Fruit fly (Drosophila melanogaster): ENCODE measurements around the gene Eip74EF.

Gene Eip74EF

DNA sequence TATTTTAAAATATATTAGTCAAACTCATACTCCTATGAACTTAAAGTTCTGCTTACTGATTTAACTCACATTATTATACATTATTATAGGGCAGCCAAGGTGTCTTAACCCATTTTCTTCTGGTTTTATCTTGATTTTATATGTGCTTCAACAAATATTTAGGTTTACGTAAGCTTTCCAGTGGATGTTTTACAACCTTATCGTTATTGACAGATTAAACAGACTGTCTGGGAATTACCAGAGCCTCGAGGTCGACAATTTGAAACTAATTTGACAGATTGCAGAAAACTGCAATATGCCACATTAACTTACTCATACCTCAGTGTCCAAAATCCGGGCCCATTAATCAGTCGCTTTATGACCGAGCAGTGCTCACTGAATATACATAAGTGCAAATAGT lies 12.1 kb upstream of the Eip74EF start:
- TF ChIP-seq CG9948 (tag; optimal IDR thresholded peaks at IDR 0.05), result no peak
- no peak for TF ChIP-seq CG15710 (tag; optimal IDR thresholded peaks at IDR 0.05)
- peak; percentile 30 for TF ChIP-seq Pif1B (GFP tag; optimal IDR thresholded peaks at IDR 0.05)
- TF ChIP-seq CG4496 (GFP tag; IDR thresholded peaks at IDR 0.05), result peak; percentile 48; the same call in 1 of the 3 replicates
- TF ChIP-seq EcR (GFP tag; optimal IDR thresholded peaks at IDR 0.05), result no peak
- TF ChIP-seq D1 (tag; optimal IDR thresholded peaks at IDR 0.05), result no peak
- TF ChIP-seq CG12605 (GFP tag; IDR thresholded peaks at IDR 0.05), result no peak
- TF ChIP-seq CG34367 (tag; optimal IDR thresholded peaks at IDR 0.05), result peak; percentile 9
- TF ChIP-seq rn (GFP tag; IDR thresholded peaks at IDR 0.05), result no peak
- TF ChIP-seq gl (tag; optimal IDR thresholded peaks at IDR 0.05), result peak; percentile 45
- no peak for TF ChIP-seq CG13204 (GFP tag; optimal IDR thresholded peaks at IDR 0.05)
- TF ChIP-seq Pif1A (GFP tag; optimal IDR thresholded peaks at IDR 0.05), result peak; percentile 35
- TF ChIP-seq CG8301 (tag; optimal IDR thresholded peaks at IDR 0.05), result no peak

- no peak for TF ChIP-seq CG12605 (GFP tag; IDR thresholded peaks at IDR 0.05)
- TF ChIP-seq fd96Ca (GFP tag; IDR thresholded peaks at IDR 0.05), result no peak
- TF ChIP-seq rn (GFP tag; IDR thresholded peaks at IDR 0.05), result no peak
- TF ChIP-seq CG14655 (GFP tag; optimal IDR thresholded peaks at IDR 0.05), result no peak
- TF ChIP-seq Snoo (tag; optimal IDR thresholded peaks at IDR 0.05), result peak; percentile 12
- TF ChIP-seq EcR (GFP tag; optimal IDR thresholded peaks at IDR 0.05), result peak; percentile 84
These were observed 6.5 kb upstream of the Eip74EF start for dm6 chr3L:17625574-17626128.

- TF ChIP-seq Pif1B (GFP tag; optimal IDR thresholded peaks at IDR 0.05) (no peak), CG34367 (tag; optimal IDR thresholded peaks at IDR 0.05) (no peak), CG15710 (tag; optimal IDR thresholded peaks at IDR 0.05) (no peak), rn (GFP tag; IDR thresholded peaks at IDR 0.05) (no peak)
These were observed 5.9 kb upstream of the Eip74EF start for dm6 chr3L:17625014-17625413.

dm6 chr3L:17624208-17624826 lies 5.2 kb upstream of the Eip74EF start:
- TF ChIP-seq EcR (GFP tag; optimal IDR thresholded peaks at IDR 0.05), result peak; percentile 67
- no peak for TF ChIP-seq CG12605 (GFP tag; IDR thresholded peaks at IDR 0.05)

DNA sequence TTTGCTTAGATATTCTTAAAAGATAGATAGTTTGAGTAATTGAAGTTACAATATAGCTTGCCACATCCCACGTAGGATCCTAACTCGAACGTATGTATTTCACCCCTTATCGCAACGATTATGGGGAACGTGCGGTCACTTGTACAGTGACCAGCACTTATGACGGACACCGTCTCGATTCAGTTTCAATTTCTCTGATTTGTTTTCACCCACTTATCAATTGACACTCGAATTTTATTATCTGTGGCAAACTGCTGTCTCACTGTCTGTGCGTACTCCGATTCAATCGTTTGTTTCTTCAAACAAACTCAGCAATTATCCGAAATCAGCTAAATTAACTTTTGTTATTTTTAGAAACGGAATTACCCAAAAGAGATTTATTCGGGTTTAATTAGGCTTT lies 3.8 kb upstream of the Eip74EF start:
- TF ChIP-seq rn (GFP tag; IDR thresholded peaks at IDR 0.05) (no peak), CG8159 (tag; optimal IDR thresholded peaks at IDR 0.05) (no peak), CG12605 (GFP tag; IDR thresholded peaks at IDR 0.05) (no peak), CG15710 (tag; optimal IDR thresholded peaks at IDR 0.05) (no peak), D1 (tag; optimal IDR thresholded peaks at IDR 0.05) (no peak), EcR (GFP tag; optimal IDR thresholded peaks at IDR 0.05) (no peak), CG17806 (tag; optimal IDR thresholded peaks at IDR 0.05) (no peak), fd96Ca (GFP tag; IDR thresholded peaks at IDR 0.05) (no peak), Ets98B (GFP tag; IDR thresholded peaks at IDR 0.05) (no peak), CG10348 (GFP tag; IDR thresholded peaks at IDR 0.05) (no peak), Snoo (tag; optimal IDR thresholded peaks at IDR 0.05) (no peak), CG4496 (GFP tag; IDR thresholded peaks at IDR 0.05) (no peak), gl (tag; optimal IDR thresholded peaks at IDR 0.05) (no peak)

dm6 chr3L:17622081-17622850 lies 3.1 kb upstream of the Eip74EF start:
- TF ChIP-seq CG10348 (GFP tag; IDR thresholded peaks at IDR 0.05) (no peak), CG32121 (GFP tag; IDR thresholded peaks at IDR 0.05) (no peak), EcR (GFP tag; optimal IDR thresholded peaks at IDR 0.05) (no peak), D1 (tag; optimal IDR thresholded peaks at IDR 0.05) (no peak), Pif1B (GFP tag; optimal IDR thresholded peaks at IDR 0.05) (no peak), rn (GFP tag; IDR thresholded peaks at IDR 0.05) (no peak), CG12605 (GFP tag; IDR thresholded peaks at IDR 0.05) (no peak), CG8159 (tag; optimal IDR thresholded peaks at IDR 0.05) (no peak), Snoo (tag; optimal IDR thresholded peaks at IDR 0.05) (no peak), CG4496 (GFP tag; IDR thresholded peaks at IDR 0.05) (no peak), CG17806 (tag; optimal IDR thresholded peaks at IDR 0.05) (no peak)

DNA sequence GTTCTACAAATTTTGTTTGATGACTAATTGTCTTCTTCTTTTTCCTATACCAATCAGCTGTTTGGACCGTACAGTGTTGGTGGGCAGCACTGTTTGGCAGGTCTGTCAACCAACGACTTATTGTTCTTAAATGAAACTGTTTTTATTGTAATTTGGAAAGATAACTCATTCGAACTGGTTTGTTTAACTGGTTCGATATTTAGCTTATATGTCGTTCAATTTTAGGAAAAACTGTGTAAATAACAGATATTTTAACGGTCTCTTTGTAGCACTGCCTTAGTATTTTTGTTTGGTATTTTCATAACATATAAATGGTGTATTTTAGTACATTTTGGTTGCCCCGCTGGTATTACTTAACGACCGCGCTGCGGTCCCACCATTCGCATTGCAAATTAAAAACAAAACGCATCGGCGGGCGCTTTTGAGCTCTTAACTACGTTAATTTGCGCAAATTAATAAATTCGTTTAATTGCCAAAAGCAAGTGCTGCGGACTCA lies 2.4 kb upstream of the Eip74EF start, which contains the start of the genes Vps60 and anchor:
Gene Vps60 (minus strand): TSS at position 175 of the 496 bp plus-strand sequence.
Gene anchor (plus strand): TSS at position 374 of the 496 bp plus-strand sequence.
- TF ChIP-seq EcR (GFP tag; optimal IDR thresholded peaks at IDR 0.05), result peak; percentile 41
- no peak for TF ChIP-seq Ets98B (GFP tag; IDR thresholded peaks at IDR 0.05)
- peak; percentile 10; the same call in 1 of the 2 replicates for TF ChIP-seq CG32121 (GFP tag; IDR thresholded peaks at IDR 0.05)
- peak; percentile 43 for TF ChIP-seq Snoo (tag; optimal IDR thresholded peaks at IDR 0.05)
- TF ChIP-seq CG15710 (tag; optimal IDR thresholded peaks at IDR 0.05), result peak; percentile 24
- no peak for TF ChIP-seq CG13204 (GFP tag; optimal IDR thresholded peaks at IDR 0.05)
- peak; percentile 11 for TF ChIP-seq CG17806 (tag; optimal IDR thresholded peaks at IDR 0.05)
- TF ChIP-seq CG8301 (tag; optimal IDR thresholded peaks at IDR 0.05), result no peak
- TF ChIP-seq rn (GFP tag; IDR thresholded peaks at IDR 0.05), result no peak
- no peak for TF ChIP-seq Pif1A (GFP tag; optimal IDR thresholded peaks at IDR 0.05)
- no peak for TF ChIP-seq fd96Ca (GFP tag; IDR thresholded peaks at IDR 0.05)
- peak; percentile 19 for TF ChIP-seq CG8159 (tag; optimal IDR thresholded peaks at IDR 0.05)
- TF ChIP-seq CG9948 (tag; optimal IDR thresholded peaks at IDR 0.05), result no peak
- peak; percentile 32 for TF ChIP-seq Pif1B (GFP tag; optimal IDR thresholded peaks at IDR 0.05)
- TF ChIP-seq CG12605 (GFP tag; IDR thresholded peaks at IDR 0.05), result 0 out of 2 replicates have a peak, but pooled peaks have one; percentile 15
- TF ChIP-seq D1 (tag; optimal IDR thresholded peaks at IDR 0.05), result no peak
- no peak for TF ChIP-seq CG10348 (GFP tag; IDR thresholded peaks at IDR 0.05)
- TF ChIP-seq CG14655 (GFP tag; optimal IDR thresholded peaks at IDR 0.05), result no peak
- TF ChIP-seq CG34367 (tag; optimal IDR thresholded peaks at IDR 0.05), result no peak
- no peak for TF ChIP-seq gl (tag; optimal IDR thresholded peaks at IDR 0.05)
